Fruit fly (Drosophila melanogaster) whole organism, prepupa: ENCODE results near the gene Naxd.

Experiments
- Blimp-1 ChIP-seq: fragments of 200-800 bp; sonication (Bioruptor generic); optimal IDR thresholded peaks from 3 replicates; lab custom pipeline; 2017; ENCODE audit warnings: missing biosample characterization, missing genetic modification characterization, mild to moderate bottlenecking, moderate library complexity, missing genetic modification reagents
- CG10631 ChIP-seq: fragments of 200-800 bp; sonication (Bioruptor generic); optimal IDR thresholded peaks from 2 replicates; lab custom pipeline; 2016; ENCODE audit warnings: missing biosample characterization, missing genetic modification characterization
- CG10669 ChIP-seq: fragments of 200-800 bp; sonication (Bioruptor generic); optimal IDR thresholded peaks from 3 replicates; lab custom pipeline; 2018; ENCODE audit warnings: missing biosample characterization, mild to moderate bottlenecking, missing genetic modification characterization, moderate library complexity
- CG11294 ChIP-seq: fragments of 200-800 bp; sonication (Bioruptor generic); IDR thresholded peaks from 2 replicates; pipeline ENCODE4 v1.3.6; 2022; ENCODE audit warnings: missing biosample characterization, missing genetic modification characterization
- CG11902 ChIP-seq: fragments of 200-800 bp; sonication (Bioruptor generic); optimal IDR thresholded peaks from 3 replicates; lab custom pipeline; 2016; ENCODE audit warnings: missing biosample characterization, missing genetic modification characterization
- CG15336 ChIP-seq: fragments of 200-800 bp; sonication (Bioruptor generic); IDR thresholded peaks from 2 replicates; pipeline ENCODE4 v1.3.6; 2022; ENCODE audit warnings: missing biosample characterization, missing genetic modification characterization
- CG16779 ChIP-seq: fragments of 200-800 bp; sonication (Bioruptor generic); optimal IDR thresholded peaks from 3 replicates; lab custom pipeline; 2017; ENCODE audit warnings: missing biosample characterization, mild to moderate bottlenecking, missing genetic modification characterization
- CG31627 ChIP-seq: fragments of 200-800 bp; sonication (Bioruptor generic); optimal IDR thresholded peaks from 3 replicates; lab custom pipeline; 2016; ENCODE audit warnings: missing biosample characterization, missing genetic modification characterization
- CG34406 ChIP-seq: fragments of 200-800 bp; sonication (Bioruptor generic); optimal IDR thresholded peaks from 3 replicates; lab custom pipeline; 2016; ENCODE audit warnings: missing biosample characterization, missing genetic modification characterization
- CG3919 ChIP-seq: fragments of 200-800 bp; sonication (Bioruptor generic); optimal IDR thresholded peaks from 3 replicates; lab custom pipeline; 2016; ENCODE audit warnings: missing biosample characterization, missing genetic modification characterization
- CG6163 ChIP-seq: fragments of 200-800 bp; sonication (Bioruptor generic); IDR thresholded peaks from 3 replicates; pipeline ENCODE4 v1.3.6; 2022; ENCODE audit warnings: missing biosample characterization, missing genetic modification characterization
- CG6792 ChIP-seq: fragments of 200-800 bp; sonication (Bioruptor generic); optimal IDR thresholded peaks from 3 replicates; lab custom pipeline; 2016; ENCODE audit warnings: missing biosample characterization, missing genetic modification characterization
- CG6808 ChIP-seq: fragments of 200-800 bp; sonication (Bioruptor generic); optimal IDR thresholded peaks from 3 replicates; lab custom pipeline; 2017; ENCODE audit warnings: missing biosample characterization, missing genetic modification characterization, mild to moderate bottlenecking, moderate library complexity, missing genetic modification reagents
- CG6854 ChIP-seq: fragments of 200-800 bp; sonication (Bioruptor generic); optimal IDR thresholded peaks from 2 replicates; lab custom pipeline; 2017; ENCODE audit warnings: missing biosample characterization, mild to moderate bottlenecking, missing genetic modification characterization
- CG7368 ChIP-seq: fragments of 200-800 bp; sonication (Bioruptor generic); optimal IDR thresholded peaks from 3 replicates; lab custom pipeline; 2016; ENCODE audit warnings: missing biosample characterization, missing genetic modification characterization
- CG8119 ChIP-seq: fragments of 200-800 bp; sonication (Bioruptor generic); IDR thresholded peaks from 3 replicates; pipeline ENCODE4 v1.3.6; 2022; ENCODE audit warnings: missing biosample characterization, missing genetic modification characterization
- CG8319 ChIP-seq: fragments of 200-800 bp; sonication (Bioruptor generic); optimal IDR thresholded peaks from 3 replicates; lab custom pipeline; 2016; ENCODE audit warnings: missing biosample characterization, missing genetic modification characterization
- CG8632 ChIP-seq: fragments of 200-800 bp; sonication (Bioruptor generic); optimal IDR thresholded peaks from 3 replicates; lab custom pipeline; 2016; ENCODE audit warnings: missing biosample characterization, missing genetic modification characterization
- Eip75B ChIP-seq: fragments of 200-800 bp; sonication (Bioruptor generic); optimal IDR thresholded peaks from 3 replicates; lab custom pipeline; 2016; ENCODE audit warnings: missing biosample characterization, missing genetic modification characterization
- Eip78C ChIP-seq: fragments of 200-800 bp; sonication (Bioruptor generic); peaks from one replicate; lab custom pipeline; 2016; ENCODE audit warnings: missing biosample characterization, missing genetic modification characterization
- Ets21C ChIP-seq: fragments of 200-800 bp; sonication (Bioruptor generic); optimal IDR thresholded peaks from 3 replicates; lab custom pipeline; 2016; ENCODE audit warnings: missing biosample characterization, missing genetic modification characterization
- Ets96B ChIP-seq: fragments of 200-800 bp; optimal IDR thresholded peaks from 2 replicates; lab custom pipeline; 2019; ENCODE audit warnings: missing biosample characterization, mild to moderate bottlenecking, missing genetic modification characterization, moderate library complexity
- Gug ChIP-seq: fragments of 200-800 bp; sonication (Bioruptor generic); IDR thresholded peaks from 2 replicates; pipeline ENCODE4 v1.3.6; 2022; ENCODE audit warnings: missing biosample characterization, missing genetic modification characterization
- Hr38 ChIP-seq: sonication (Bioruptor generic); optimal IDR thresholded peaks from 2 replicates; lab custom pipeline; 2016; ENCODE audit warnings: missing biosample characterization, missing genetic modification characterization
- Hr39 ChIP-seq: fragments of 200-800 bp; sonication (Bioruptor generic); optimal IDR thresholded peaks from 2 replicates; lab custom pipeline; 2016; ENCODE audit warnings: missing biosample characterization, missing genetic modification characterization
- Hr4 ChIP-seq: fragments of 200-800 bp; sonication (Bioruptor generic); optimal IDR thresholded peaks from 3 replicates; lab custom pipeline; 2016; ENCODE audit warnings: missing biosample characterization, missing genetic modification characterization
- Lpt ChIP-seq: fragments of 200-800 bp; sonication (Bioruptor generic); optimal IDR thresholded peaks from 3 replicates; lab custom pipeline; 2016; ENCODE audit warnings: missing biosample characterization, missing genetic modification characterization
- OdsH ChIP-seq: fragments of 200-800 bp; sonication (Bioruptor generic); optimal IDR thresholded peaks from 3 replicates; lab custom pipeline; 2016; ENCODE audit warnings: missing biosample characterization, missing genetic modification characterization
- Smox ChIP-seq: fragments of 200-800 bp; sonication (Bioruptor generic); optimal IDR thresholded peaks from 3 replicates; lab custom pipeline; 2016; ENCODE audit warnings: missing biosample characterization, missing genetic modification characterization
- Sox102F ChIP-seq: fragments of 200-800 bp; sonication (Bioruptor generic); optimal IDR thresholded peaks from 2 replicates; lab custom pipeline; 2016; ENCODE audit warnings: missing biosample characterization, mild to moderate bottlenecking, missing genetic modification characterization
- Sox15 ChIP-seq: fragments of 200-800 bp; sonication (Bioruptor generic); optimal IDR thresholded peaks from 3 replicates; lab custom pipeline; 2016; ENCODE audit warnings: missing biosample characterization, missing genetic modification characterization
- achi ChIP-seq: fragments of 200-800 bp; sonication (Bioruptor generic); optimal IDR thresholded peaks from 3 replicates; lab custom pipeline; 2016; ENCODE audit warnings: missing biosample characterization, missing genetic modification characterization
- acj6 ChIP-seq: fragments of 200-800 bp; sonication (Bioruptor generic); optimal IDR thresholded peaks from 3 replicates; lab custom pipeline; 2016; ENCODE audit warnings: missing biosample characterization, missing genetic modification characterization
- dsx ChIP-seq: fragments of 200-800 bp; optimal IDR thresholded peaks from 3 replicates; lab custom pipeline; 2019; ENCODE audit warnings: missing biosample characterization, mild to moderate bottlenecking, missing genetic modification characterization, moderate library complexity; ENCODE audit not compliant: poor library complexity, severe bottlenecking
- esn ChIP-seq: fragments of 200-800 bp; sonication (Bioruptor generic); optimal IDR thresholded peaks from 2 replicates; lab custom pipeline; 2016; ENCODE audit warnings: missing biosample characterization, mild to moderate bottlenecking, missing genetic modification characterization, moderate library complexity
- fd59A ChIP-seq: fragments of 200-800 bp; sonication (Bioruptor generic); optimal IDR thresholded peaks from 2 replicates; lab custom pipeline; 2017; ENCODE audit warnings: missing biosample characterization, mild to moderate bottlenecking, missing genetic modification characterization, missing genetic modification reagents
- fd85E ChIP-seq: fragments of 200-800 bp; sonication (Bioruptor generic); optimal IDR thresholded peaks from 3 replicates; lab custom pipeline; 2016; ENCODE audit warnings: missing biosample characterization, missing genetic modification characterization
- pdm3 ChIP-seq: fragments of 200-800 bp; sonication (Bioruptor generic); optimal IDR thresholded peaks from 3 replicates; lab custom pipeline; 2016; ENCODE audit warnings: missing biosample characterization, missing genetic modification characterization
- salr ChIP-seq, 2 experiments: fragments of 200-800 bp; sonication (Bioruptor generic); optimal IDR thresholded peaks; 3 replicates each; lab custom pipeline; 2016 to 2018; ENCODE audit warnings: missing biosample characterization in 2 of 2, missing genetic modification characterization in 2 of 2, mild to moderate bottlenecking in 1 of 2
- spab ChIP-seq: fragments of 200-800 bp; sonication (Bioruptor generic); optimal IDR thresholded peaks from 2 replicates; lab custom pipeline; 2017; ENCODE audit warnings: missing biosample characterization, mild to moderate bottlenecking, missing genetic modification characterization, missing genetic modification reagents
- ss ChIP-seq, 2 experiments: fragments of 200-800 bp; sonication (Bioruptor generic); optimal IDR thresholded peaks; 2 replicates in 1 of 2; 3 replicates in 1 of 2; lab custom pipeline; 2017 to 2018; ENCODE audit warnings: mild to moderate bottlenecking in 2 of 2, missing biosample characterization in 2 of 2, missing genetic modification characterization in 2 of 2, moderate library complexity in 1 of 2
- svp ChIP-seq: fragments of 200-800 bp; sonication (Bioruptor generic); peaks from one replicate; lab custom pipeline; 2016; ENCODE audit warnings: missing biosample characterization, missing genetic modification characterization
- topi ChIP-seq: fragments of 200-800 bp; sonication (Bioruptor generic); optimal IDR thresholded peaks from 3 replicates; lab custom pipeline; 2016; ENCODE audit warnings: missing biosample characterization, missing genetic modification characterization
- vri ChIP-seq: fragments of 200-800 bp; sonication (Bioruptor generic); optimal IDR thresholded peaks from 3 replicates; lab custom pipeline; 2016; ENCODE audit warnings: missing biosample characterization, mild to moderate bottlenecking, missing genetic modification characterization

The Naxd gene

DNA sequence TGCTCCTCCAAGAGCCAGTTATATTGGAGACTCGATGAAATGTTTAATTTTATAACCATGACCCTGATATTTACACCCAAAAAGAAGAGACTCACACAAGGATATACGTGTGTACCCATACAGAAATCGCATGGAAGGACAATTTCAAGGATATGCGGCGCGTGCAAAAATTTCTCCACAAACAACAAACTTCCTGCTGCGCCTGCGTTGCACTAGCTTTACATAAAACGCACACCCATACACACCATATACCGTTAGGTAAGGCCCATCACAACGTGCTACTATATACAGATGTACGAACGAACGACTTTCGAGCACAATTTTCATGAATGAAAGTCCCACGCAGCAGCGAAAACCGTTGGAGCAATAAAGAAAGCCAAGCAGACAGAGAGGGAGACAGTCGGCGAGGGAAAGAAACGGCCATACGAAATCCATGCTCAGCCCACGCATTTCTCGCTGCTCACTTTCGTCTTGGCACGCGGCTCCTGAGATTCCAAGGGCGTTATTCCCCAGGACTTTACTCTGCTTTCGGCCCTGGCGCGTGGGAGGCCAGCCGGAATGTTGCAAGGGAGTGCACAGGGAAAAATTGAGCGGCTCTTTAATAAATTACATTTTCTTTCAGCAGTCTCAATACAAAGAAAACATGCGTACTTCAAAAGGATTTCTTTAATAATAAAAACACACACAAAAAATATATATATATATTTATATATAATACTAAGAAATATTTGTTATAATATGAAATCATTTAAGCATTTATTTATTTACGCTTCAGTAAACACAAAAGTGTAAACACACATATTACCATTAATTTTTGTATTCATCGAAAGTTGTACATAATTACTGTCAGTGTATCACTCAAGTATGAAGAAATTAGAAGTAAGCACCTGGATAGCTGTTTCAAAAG is 9.9 kb downstream of the Naxd start (continued):
- peak; percentile 20 for TF ChIP-seq CG16779 (tag; lab: Kevin White, UChicago)
- TF ChIP-seq CG6854 (GFP tag; lab: Kevin White, UChicago): no peak
- peak; percentile 33 for TF ChIP-seq Ets96B (tag; lab: Kevin White, UChicago)
- TF ChIP-seq spab (GFP tag; lab: Kevin White, UChicago): peak; percentile 10
- TF ChIP-seq Sox102F (GFP tag; lab: Kevin White, UChicago): no peak
- TF ChIP-seq pdm3 (GFP tag; lab: Kevin White, UChicago): no peak
- peak; percentile 15 for TF ChIP-seq topi
- TF ChIP-seq Eip75B (GFP tag; lab: Kevin White, UChicago): no peak
- TF ChIP-seq CG6808 (GFP tag; lab: Kevin White, UChicago): no peak
- peak; percentile 19 for TF ChIP-seq OdsH (GFP tag; lab: Kevin White, UChicago)
- no peak for TF ChIP-seq CG10669
- peak; percentile 65 for TF ChIP-seq Eip78C
- TF ChIP-seq Lpt (GFP tag; lab: Kevin White, UChicago): no peak
- peak; percentile 15 for TF ChIP-seq CG3919 (GFP tag; lab: Kevin White, UChicago)
- TF ChIP-seq Blimp-1 (GFP tag; lab: Kevin White, UChicago): peak; percentile 9
- TF ChIP-seq Gug (GFP tag; lab: Robert Waterston, UW): no peak
- TF ChIP-seq Hr39 (GFP tag; lab: Kevin White, UChicago): no peak
- no peak for TF ChIP-seq Hr4
- TF ChIP-seq fd85E (GFP tag; lab: Kevin White, UChicago): no peak
- TF ChIP-seq CG15336: peak; percentile 40; the same call in 1 of the 2 replicates
- TF ChIP-seq acj6: peak; percentile 33
- TF ChIP-seq dsx (GFP tag; lab: Kevin White, UChicago): peak; percentile 11
- peak; percentile 56 for TF ChIP-seq CG34406 (GFP tag; lab: Kevin White, UChicago)
- peak; percentile 23 for TF ChIP-seq achi (GFP tag; lab: Kevin White, UChicago)
- TF ChIP-seq Sox15: no peak
- TF ChIP-seq CG8319 (GFP tag; lab: Kevin White, UChicago): no peak

DNA sequence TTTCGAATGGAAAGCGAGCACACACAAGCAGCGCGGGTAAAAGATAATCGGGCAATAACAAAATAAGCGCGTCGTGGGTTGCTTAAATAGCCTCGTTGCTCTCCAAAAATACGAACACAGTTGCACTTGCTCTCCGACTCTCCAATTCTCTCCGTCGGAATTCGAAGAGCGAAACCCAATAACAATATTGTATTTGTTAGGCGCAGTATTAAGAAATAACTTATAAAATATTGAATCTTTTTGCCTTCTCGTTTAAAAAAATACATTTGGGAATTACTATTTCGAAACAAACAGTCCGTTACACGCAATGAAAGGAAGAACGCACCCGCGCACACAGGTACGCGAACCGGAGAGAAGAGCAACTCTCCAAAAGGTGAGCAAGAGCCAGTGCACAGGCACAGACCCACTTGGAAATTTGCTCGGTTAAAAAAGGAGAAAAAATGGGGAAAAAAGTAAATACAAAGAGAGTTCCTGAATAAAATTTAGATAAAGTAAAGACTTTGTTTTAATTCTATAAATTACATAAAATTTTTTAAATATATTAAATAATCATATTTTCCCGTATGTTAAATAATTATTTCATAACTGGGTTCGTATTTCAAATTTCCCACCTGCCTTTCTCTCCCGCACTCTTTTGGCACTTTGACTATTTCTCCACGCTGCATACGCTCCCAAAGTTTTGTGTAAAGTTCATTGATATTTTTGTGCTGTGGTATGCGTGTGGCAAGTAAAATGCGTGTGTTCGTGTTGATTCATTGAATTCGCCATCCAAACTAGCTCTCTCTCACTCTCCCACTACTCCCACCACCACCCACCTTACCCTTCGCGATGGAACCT is 10.9 kb downstream of the Naxd start, which contains the start of gene Mkp3:
Gene Mkp3 (minus strand): TSS at position 63 of the 837 bp plus-strand sequence.
- TF ChIP-seq CG6163 (GFP tag; lab: Robert Waterston, UW) (peak; percentile 93), achi (GFP tag; lab: Kevin White, UChicago) (peak; percentile 92), CG8319 (GFP tag; lab: Kevin White, UChicago) (peak; percentile 61), Blimp-1 (GFP tag; lab: Kevin White, UChicago) (peak; percentile 65), vri (GFP tag; lab: Kevin White, UChicago) (peak; percentile 73), spab (GFP tag; lab: Kevin White, UChicago) (peak; percentile 89), ss (GFP tag; optimal IDR thresholded peaks at IDR 0.05; lab: Kevin White, UChicago) (peak; percentile 87 to 88), topi (peak; percentile 58), salr (GFP tag; optimal IDR thresholded peaks at IDR 0.05; lab: Kevin White, UChicago) (peak; percentile 66 to 82), CG6808 (GFP tag; lab: Kevin White, UChicago) (peak; percentile 87), svp (GFP tag; lab: Kevin White, UChicago) (peak; percentile 83), Smox (GFP tag; lab: Kevin White, UChicago) (peak; percentile 59), Gug (GFP tag; lab: Robert Waterston, UW) (peak; percentile 91), CG8632 (GFP tag; lab: Kevin White, UChicago) (peak; percentile 85), Hr4 (peak; percentile 69), CG6854 (GFP tag; lab: Kevin White, UChicago) (peak; percentile 74), dsx (GFP tag; lab: Kevin White, UChicago) (peak; percentile 83), CG8119 (peak; percentile 97), Ets21C (GFP tag; lab: Kevin White, UChicago) (peak; percentile 14), fd59A (GFP tag; lab: Kevin White, UChicago) (peak; percentile 83), CG10631 (GFP tag; lab: Kevin White, UChicago) (peak; percentile 87), Eip75B (GFP tag; lab: Kevin White, UChicago) (peak; percentile 63), CG31627 (peak; percentile 10), CG11294 (peak; percentile 87), OdsH (GFP tag; lab: Kevin White, UChicago) (peak; percentile 88), CG6792 (peak; percentile 80), CG7368 (peak; percentile 64), CG11902 (GFP tag; lab: Kevin White, UChicago) (peak; percentile 55), esn (GFP tag; lab: Kevin White, UChicago) (peak; percentile 79), Hr38 (GFP tag; lab: Kevin White, UChicago) (no peak), CG3919 (GFP tag; lab: Kevin White, UChicago) (peak; percentile 85)
